Worm (Caenorhabditis elegans) whole organism, early embryonic: ENCODE data around the gene atp-2.

Experiments used
- scrt-1 ChIP-seq: fragments of 200-800 bp; sonication (Bioruptor generic); IDR thresholded peaks from 2 replicates; pipeline ENCODE4 v1.3.6; 2022; ENCODE audit warnings: missing genetic modification characterization, missing compliant biosample characterization
- tbx-37 ChIP-seq: fragments of 200-800 bp; sonication (Bioruptor generic); conservative IDR thresholded peaks from 2 replicates; pipeline ENCODE4 v1.3.6; 2022; ENCODE audit warnings: missing genetic modification reagents, missing genetic modification characterization, missing compliant biosample characterization

DNA sequence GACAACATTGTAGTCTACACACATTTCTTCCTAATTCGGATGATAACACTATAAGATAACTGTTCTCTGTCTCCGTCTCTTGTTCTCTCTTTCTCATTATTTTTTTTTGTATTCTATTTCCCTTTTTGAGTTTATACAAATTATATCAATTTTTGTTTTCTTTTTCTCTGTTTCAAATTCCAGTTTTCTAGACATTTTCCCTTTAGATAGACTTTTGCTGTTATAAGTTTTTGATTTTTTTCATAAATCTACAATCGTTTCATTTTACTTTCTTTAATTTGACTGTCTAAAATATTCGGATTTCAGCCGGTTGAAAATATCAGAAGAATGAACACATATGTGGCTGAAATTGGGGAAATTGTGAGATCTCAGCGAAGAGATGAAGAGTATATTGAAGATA, 7.9 kb downstream of the atp-2 start, which contains the start of gene prx-10:
- TF ChIP-seq scrt-1 (GFP tag; lab: Robert Waterston, UW): no peak
- no peak for TF ChIP-seq tbx-37 (GFP tag; lab: Robert Waterston, UW)
